Fruit fly (Drosophila melanogaster): ENCODE measurements around the gene Myc.

Myc gene

DNA sequence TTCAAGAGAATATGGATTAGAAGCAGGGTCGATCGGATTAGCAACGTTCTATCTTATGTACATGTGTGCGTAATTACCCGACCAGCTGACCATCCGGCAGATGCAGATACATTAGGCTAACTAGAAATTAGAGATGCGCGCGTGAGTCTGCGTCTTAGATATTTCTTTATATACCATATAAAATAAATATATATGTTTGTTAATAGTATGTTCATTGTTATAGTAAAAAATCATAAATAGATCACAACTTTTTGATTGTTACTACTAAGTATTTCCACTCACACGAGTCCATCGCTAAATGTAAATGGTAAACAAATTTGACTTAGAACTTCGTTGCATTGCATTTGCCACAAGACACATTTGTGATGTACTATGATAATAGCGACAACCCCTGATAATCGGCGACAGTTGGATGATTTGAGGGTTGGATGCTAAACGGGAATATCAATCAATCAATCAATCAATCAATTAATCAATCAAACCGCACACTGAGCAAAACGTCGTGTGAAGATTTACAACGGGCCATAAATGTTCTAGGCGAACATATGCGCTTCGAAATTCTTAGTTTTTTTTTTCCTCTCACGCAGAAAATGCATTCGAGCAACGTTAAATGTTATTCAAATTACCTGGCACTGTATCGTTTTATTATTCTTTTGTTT is 24.0 kb downstream of the Myc start (continued):
- peak; percentile 43 for TF ChIP-seq CG13424 (tag; optimal IDR thresholded peaks at IDR 0.05)
- no peak for TF ChIP-seq gfzf (GFP tag; optimal IDR thresholded peaks at IDR 0.05)
- TF ChIP-seq ash1 (GFP tag; optimal IDR thresholded peaks at IDR 0.05) = no peak
- TF ChIP-seq CG11456 (GFP tag; IDR thresholded peaks at IDR 0.05) = no peak
- TF ChIP-seq HLHmδ (GFP tag; optimal IDR thresholded peaks at IDR 0.05) = no peak
- TF ChIP-seq en (GFP tag; optimal IDR thresholded peaks at IDR 0.05) = no peak
- TF ChIP-seq hb (GFP tag; IDR thresholded peaks at IDR 0.05; ENCODE audit: partially characterized antibody) = no peak
- no peak for TF ChIP-seq sug (tag; optimal IDR thresholded peaks at IDR 0.05)
- no peak for TF ChIP-seq CG17912 (GFP tag; optimal IDR thresholded peaks at IDR 0.05)
- TF ChIP-seq CG16815 (GFP tag; optimal IDR thresholded peaks at IDR 0.05) = peak; percentile 33
- no peak; the same call in 1 of the 2 replicates for TF ChIP-seq CG31224 (GFP tag; IDR thresholded peaks at IDR 0.05)
- TF ChIP-seq onecut (GFP tag; IDR thresholded peaks at IDR 0.05) = no peak
- 0 out of 2 replicates have a peak, but pooled peaks have one; percentile 10 for TF ChIP-seq CG4730 (GFP tag; IDR thresholded peaks at IDR 0.05)
- no peak for TF ChIP-seq CG10543 (GFP tag; optimal IDR thresholded peaks at IDR 0.05)
- peak; percentile 7 for TF ChIP-seq Abd-B (GFP tag; optimal IDR thresholded peaks at IDR 0.05)
- no peak for TF ChIP-seq klu (GFP tag; IDR thresholded peaks at IDR 0.05)
- TF ChIP-seq odd (GFP tag; optimal IDR thresholded peaks at IDR 0.05) = no peak
- TF ChIP-seq ftz-f1 (GFP tag; optimal IDR thresholded peaks at IDR 0.05) = no peak
- peak; percentile 48 for TF ChIP-seq CG15269 (tag; optimal IDR thresholded peaks at IDR 0.05)
- no peak for TF ChIP-seq kay (GFP tag; optimal IDR thresholded peaks at IDR 0.05)
- TF ChIP-seq CG9727 (GFP tag; optimal IDR thresholded peaks at IDR 0.05) = peak; percentile 45
- peak; percentile 20 for TF ChIP-seq CG1602 (GFP tag; optimal IDR thresholded peaks at IDR 0.05)
- TF ChIP-seq CG6689 (GFP tag; IDR thresholded peaks at IDR 0.05) = 0 out of 2 replicates have a peak, but pooled peaks have one; percentile 47
- no peak for TF ChIP-seq mld (GFP tag; IDR thresholded peaks at IDR 0.05; ENCODE audit: partially characterized antibody)
- TF ChIP-seq CG12391 (tag; optimal IDR thresholded peaks at IDR 0.05) = peak; percentile 66
- TF ChIP-seq Dip3 (GFP tag; optimal IDR thresholded peaks at IDR 0.05) = no peak
- 0 out of 2 replicates have a peak, but pooled peaks have one; percentile 32 for TF ChIP-seq CG7372 (GFP tag; IDR thresholded peaks at IDR 0.05)
- TF ChIP-seq knrl (GFP tag; IDR thresholded peaks at IDR 0.05; ENCODE audit: partially characterized antibody) = no peak; the same call in 2 of the 3 replicates
- no peak for TF ChIP-seq pros (GFP tag; optimal IDR thresholded peaks at IDR 0.05)
- no peak for TF ChIP-seq tx (GFP tag; optimal IDR thresholded peaks at IDR 0.05)
- peak; percentile 11 for TF ChIP-seq CG15601 (tag; optimal IDR thresholded peaks at IDR 0.05)
- TF ChIP-seq sc (optimal IDR thresholded peaks at IDR 0.05) = no peak
- TF ChIP-seq sc (GFP tag; optimal IDR thresholded peaks at IDR 0.05) = peak; percentile 27
- no peak for TF ChIP-seq Sry-δ (GFP tag; optimal IDR thresholded peaks at IDR 0.05)
- TF ChIP-seq yki (optimal IDR thresholded peaks at IDR 0.05) = no peak
- no peak for TF ChIP-seq chinmo (GFP tag; IDR thresholded peaks at IDR 0.05; ENCODE audit: partially characterized antibody)
- no peak for TF ChIP-seq bbx (GFP tag; IDR thresholded peaks at IDR 0.05; ENCODE audit: partially characterized antibody)
- no peak for TF ChIP-seq h (optimal IDR thresholded peaks at IDR 0.05)
- TF ChIP-seq CG12219 (GFP tag; optimal IDR thresholded peaks at IDR 0.05) = no peak
- TF ChIP-seq CG5953 (GFP tag; IDR thresholded peaks at IDR 0.05) = no peak
- TF ChIP-seq Hand (GFP tag; optimal IDR thresholded peaks at IDR 0.05) = no peak
- no peak for TF ChIP-seq cas (GFP tag; IDR thresholded peaks at IDR 0.05)
- TF ChIP-seq CG2120 (GFP tag; optimal IDR thresholded peaks at IDR 0.05) = no peak
- no peak for TF ChIP-seq CG4328 (GFP tag; optimal IDR thresholded peaks at IDR 0.05)
- TF ChIP-seq CG12299 (tag; optimal IDR thresholded peaks at IDR 0.05) = no peak
- TF ChIP-seq CG17359 (tag; optimal IDR thresholded peaks at IDR 0.05) = peak; percentile 47
- TF ChIP-seq lbe (GFP tag; optimal IDR thresholded peaks at IDR 0.05) = no peak
- TF ChIP-seq CG10979 (tag; optimal IDR thresholded peaks at IDR 0.05) = peak; percentile 55
- TF ChIP-seq ato (GFP tag; IDR thresholded peaks at IDR 0.05; ENCODE audit: partially characterized antibody) = no peak
- no peak for TF ChIP-seq NK7.1 (GFP tag; optimal IDR thresholded peaks at IDR 0.05)
